Fruit fly (Drosophila melanogaster) whole organism, embryonic: ENCODE measurements around the gene Srp19.

Source experiments
- Bdp1 ChIP-seq: fragments of 200-800 bp; sonication (Bioruptor generic); optimal IDR thresholded peaks from 3 replicates; lab custom pipeline; 2016; ENCODE audit warnings: missing biosample characterization, missing genetic modification characterization
- CG11560 ChIP-seq: fragments of 200-800 bp; sonication (Bioruptor generic); IDR thresholded peaks from 3 replicates; pipeline ENCODE4 v1.3.6; 2022; ENCODE audit warnings: missing biosample characterization, missing genetic modification characterization
- CG1233 ChIP-seq: fragments of 200-800 bp; sonication (Bioruptor generic); optimal IDR thresholded peaks from 4 replicates; lab custom pipeline; 2018; ENCODE audit warnings: missing biosample characterization, mild to moderate bottlenecking, missing genetic modification characterization
- CG12942 ChIP-seq: fragments of 200-800 bp; sonication (Bioruptor generic); optimal IDR thresholded peaks from 3 replicates; lab custom pipeline; 2016; ENCODE audit warnings: missing biosample characterization, missing genetic modification characterization
- CG13624 ChIP-seq: fragments of 200-800 bp; sonication (Bioruptor generic); optimal IDR thresholded peaks from 2 replicates; lab custom pipeline; 2016; ENCODE audit warnings: missing biosample characterization, missing genetic modification characterization
- CG15073 ChIP-seq: fragments of 200-800 bp; sonication (Bioruptor generic); optimal IDR thresholded peaks from 2 replicates; lab custom pipeline; 2016; ENCODE audit warnings: missing biosample characterization, missing genetic modification characterization
- CG15479 ChIP-seq: fragments of 200-800 bp; sonication (Bioruptor generic); optimal IDR thresholded peaks from 3 replicates; lab custom pipeline; 2019; ENCODE audit warnings: missing biosample characterization, mild to moderate bottlenecking, missing genetic modification characterization, moderate library complexity
- CG1603 ChIP-seq: fragments of 200-800 bp; sonication (Bioruptor generic); optimal IDR thresholded peaks from 2 replicates; lab custom pipeline; 2019; ENCODE audit warnings: missing biosample characterization, mild to moderate bottlenecking, missing genetic modification characterization, moderate library complexity
- CG17328 ChIP-seq: fragments of 200-800 bp; sonication (Bioruptor generic); IDR thresholded peaks from 2 replicates; pipeline ENCODE4 v1.3.6; 2022; ENCODE audit warnings: missing biosample characterization, missing genetic modification characterization
- CG2120 ChIP-seq: fragments of 200-800 bp; sonication (Bioruptor generic); optimal IDR thresholded peaks from 3 replicates; lab custom pipeline; 2016; ENCODE audit warnings: missing biosample characterization, missing genetic modification characterization
- CG31365 ChIP-seq: fragments of 200-800 bp; sonication (Bioruptor generic); optimal IDR thresholded peaks from 2 replicates; lab custom pipeline; 2018; ENCODE audit warnings: missing biosample characterization, mild to moderate bottlenecking, missing genetic modification characterization
- CG31441 ChIP-seq: fragments of 200-800 bp; sonication (Bioruptor generic); IDR thresholded peaks from 2 replicates; pipeline ENCODE4 v1.3.6; 2022; ENCODE audit warnings: missing biosample characterization, missing genetic modification characterization
- CG4360 ChIP-seq: fragments of 200-800 bp; sonication (Bioruptor generic); IDR thresholded peaks from 2 replicates; pipeline ENCODE4 v1.3.6; 2022; ENCODE audit warnings: missing biosample characterization, missing genetic modification characterization
- CG6175 ChIP-seq: fragments of 200-800 bp; sonication (Bioruptor generic); IDR thresholded peaks from 3 replicates; pipeline ENCODE4 v1.3.6; 2022; ENCODE audit warnings: missing biosample characterization, missing genetic modification characterization
- CG7556 ChIP-seq: fragments of 200-800 bp; sonication (Bioruptor generic); optimal IDR thresholded peaks from 2 replicates; lab custom pipeline; 2017; ENCODE audit warnings: missing biosample characterization, mild to moderate bottlenecking, missing genetic modification characterization
- CG8089 ChIP-seq: fragments of 200-800 bp; sonication (Bioruptor generic); optimal IDR thresholded peaks from 3 replicates; lab custom pipeline; 2016; ENCODE audit warnings: missing biosample characterization, missing genetic modification characterization
- CG9609 ChIP-seq: fragments of 200-800 bp; sonication (Bioruptor generic); optimal IDR thresholded peaks from 3 replicates; lab custom pipeline; 2016; ENCODE audit warnings: missing biosample characterization, missing genetic modification characterization
- Camta ChIP-seq: fragments of 200-800 bp; sonication (Bioruptor generic); optimal IDR thresholded peaks from 2 replicates; lab custom pipeline; 2016; ENCODE audit warnings: missing biosample characterization, missing genetic modification characterization
- Dbx ChIP-seq: fragments of 200-800 bp; sonication (Bioruptor generic); IDR thresholded peaks from 3 replicates; pipeline ENCODE4 v1.3.6; 2022; ENCODE audit warnings: missing biosample characterization, missing genetic modification characterization
- Dfd ChIP-seq, 2 experiments: fragments of >200 bp; optimal IDR thresholded peaks; 2 replicates each; lab custom pipeline; 2017; ENCODE audit warnings: missing biosample characterization in 2 of 2, missing genetic modification characterization in 2 of 2
- E2f2 ChIP-seq: fragments of 200-800 bp; sonication (Bioruptor generic); IDR thresholded peaks from 2 replicates; pipeline ENCODE4 v1.3.6; 2022; ENCODE audit warnings: missing biosample characterization, missing genetic modification characterization
- Eip74EF ChIP-seq, 2 experiments: fragments of 200-800 bp in 1 of 2; fragments of >200 bp in 1 of 2; sonication (Bioruptor generic) in 1 of 2; optimal IDR thresholded peaks; 2 replicates each; lab custom pipeline; 2017 to 2019; ENCODE audit warnings: missing biosample characterization in 2 of 2, missing genetic modification characterization in 2 of 2, mild to moderate bottlenecking in 1 of 2, moderate library complexity in 1 of 2
- Ets97D ChIP-seq: fragments of 200-800 bp; sonication (Bioruptor generic); optimal IDR thresholded peaks from 3 replicates; lab custom pipeline; 2016; ENCODE audit warnings: missing biosample characterization, missing genetic modification characterization
- Hmx ChIP-seq: fragments of 200-800 bp; sonication (Bioruptor generic); optimal IDR thresholded peaks from 2 replicates; lab custom pipeline; 2016; ENCODE audit warnings: missing biosample characterization, missing genetic modification characterization
- Lim3 ChIP-seq: fragments of 200-800 bp; sonication (Bioruptor generic); IDR thresholded peaks from 2 replicates; pipeline ENCODE4 v1.3.6; 2022; ENCODE audit warnings: missing biosample characterization, missing genetic modification characterization
- Med ChIP-seq: fragments of 200-800 bp; sonication (Bioruptor generic); peaks from one replicate; lab custom pipeline; 2016; ENCODE audit warnings: missing biosample characterization, missing genetic modification characterization, mild to moderate bottlenecking, inconsistent platforms, moderate library complexity
- Opbp ChIP-seq: fragments of 200-800 bp; sonication (Bioruptor generic); IDR thresholded peaks from 3 replicates; pipeline ENCODE4 v1.3.6; 2022; ENCODE audit warnings: missing biosample characterization, missing genetic modification characterization; ENCODE audit not compliant: partially characterized antibody
- Tbp ChIP-seq: fragments of >200 bp; optimal IDR thresholded peaks from 2 replicates; lab custom pipeline; 2018; ENCODE audit warnings: missing biosample characterization, missing genetic modification characterization
- corto ChIP-seq: fragments of 200-800 bp; sonication (Bioruptor generic); optimal IDR thresholded peaks from 2 replicates; lab custom pipeline; 2016; ENCODE audit warnings: missing biosample characterization, mild to moderate bottlenecking, missing genetic modification characterization, moderate library complexity
- crc ChIP-seq: fragments of 200-800 bp; sonication (Bioruptor generic); optimal IDR thresholded peaks from 2 replicates; lab custom pipeline; 2016; ENCODE audit warnings: missing biosample characterization, missing genetic modification characterization
- crol ChIP-seq: fragments of 200-800 bp; sonication (Bioruptor generic); IDR thresholded peaks from 2 replicates; pipeline ENCODE4 v1.3.6; 2022; ENCODE audit warnings: missing biosample characterization, missing genetic modification characterization
- da ChIP-seq: fragments of 200-800 bp; sonication (Bioruptor generic); optimal IDR thresholded peaks from 2 replicates; lab custom pipeline; 2016; ENCODE audit warnings: missing biosample characterization, missing genetic modification characterization
- dpn ChIP-seq, 2 experiments: fragments of 200-800 bp; sonication (Bioruptor generic); optimal IDR thresholded peaks; 3 replicates each; lab custom pipeline; 2016; ENCODE audit warnings: missing biosample characterization in 2 of 2, missing genetic modification characterization in 2 of 2
- emc ChIP-seq: fragments of 200-800 bp; sonication (Bioruptor generic); optimal IDR thresholded peaks from 2 replicates; lab custom pipeline; 2016; ENCODE audit warnings: missing biosample characterization, missing genetic modification characterization
- fd64A ChIP-seq: fragments of 200-800 bp; sonication (Bioruptor generic); optimal IDR thresholded peaks from 3 replicates; lab custom pipeline; 2018; ENCODE audit warnings: missing biosample characterization, mild to moderate bottlenecking, missing genetic modification characterization
- fru ChIP-seq: fragments of >200 bp; optimal IDR thresholded peaks from 2 replicates; lab custom pipeline; 2017
- gcm ChIP-seq: fragments of 200-800 bp; sonication (Bioruptor generic); optimal IDR thresholded peaks from 2 replicates; lab custom pipeline; 2019; ENCODE audit warnings: missing biosample characterization, mild to moderate bottlenecking, missing genetic modification characterization, moderate library complexity
- gem ChIP-seq: fragments of 200-800 bp; sonication (Bioruptor generic); optimal IDR thresholded peaks from 2 replicates; lab custom pipeline; 2019; ENCODE audit warnings: missing biosample characterization, mild to moderate bottlenecking, missing genetic modification characterization, moderate library complexity
- inv ChIP-seq: fragments of 200-800 bp; sonication (Bioruptor generic); IDR thresholded peaks from 2 replicates; pipeline ENCODE4 v1.3.6; 2022; ENCODE audit warnings: missing biosample characterization, missing genetic modification characterization; ENCODE audit not compliant: partially characterized antibody
- kah ChIP-seq: fragments of 200-800 bp; sonication (Bioruptor generic); optimal IDR thresholded peaks from 2 replicates; lab custom pipeline; 2018; ENCODE audit warnings: missing biosample characterization, mild to moderate bottlenecking, missing genetic modification characterization
- ken ChIP-seq: fragments of 200-800 bp; sonication (Bioruptor generic); IDR thresholded peaks from 3 replicates; pipeline ENCODE4 v1.3.6; 2022; ENCODE audit warnings: missing biosample characterization, missing genetic modification characterization
- lbe ChIP-seq: fragments of 200-800 bp; sonication (Bioruptor generic); optimal IDR thresholded peaks from 2 replicates; lab custom pipeline; 2016; ENCODE audit warnings: missing biosample characterization, mild to moderate bottlenecking, missing genetic modification characterization
- lola ChIP-seq, 3 experiments: fragments of >200 bp in 2 of 3; fragments of 200-800 bp in 1 of 3; sonication (Bioruptor generic) in 1 of 3; optimal IDR thresholded peaks; 2 replicates each; lab custom pipeline; 2017 to 2019; ENCODE audit warnings: missing biosample characterization in 3 of 3, missing genetic modification characterization in 3 of 3, mild to moderate bottlenecking in 1 of 3, moderate library complexity in 1 of 3
- row ChIP-seq: fragments of 200-800 bp; sonication (Bioruptor generic); IDR thresholded peaks from 3 replicates; pipeline ENCODE4 v1.3.6; 2022; ENCODE audit warnings: missing biosample characterization, missing genetic modification characterization
- sd ChIP-seq: fragments of 200-800 bp; sonication (Bioruptor generic); optimal IDR thresholded peaks from 3 replicates; lab custom pipeline; 2018; ENCODE audit warnings: missing biosample characterization, mild to moderate bottlenecking, missing genetic modification characterization, moderate library complexity
- shn ChIP-seq: fragments of 200-800 bp; sonication (Bioruptor generic); optimal IDR thresholded peaks from 3 replicates; lab custom pipeline; 2016; ENCODE audit warnings: missing biosample characterization, missing genetic modification characterization
- sr ChIP-seq: fragments of 200-800 bp; sonication (Bioruptor generic); IDR thresholded peaks from 3 replicates; pipeline ENCODE4 v1.3.6; 2022; ENCODE audit warnings: missing biosample characterization, missing genetic modification characterization
- unpg ChIP-seq: fragments of 200-800 bp; sonication (Bioruptor generic); optimal IDR thresholded peaks from 3 replicates; lab custom pipeline; 2018; ENCODE audit warnings: missing biosample characterization, mild to moderate bottlenecking, missing genetic modification characterization, moderate library complexity
- vnd ChIP-seq: fragments of 200-800 bp; sonication (Bioruptor generic); IDR thresholded peaks from 3 replicates; pipeline ENCODE4 v1.3.6; 2022; ENCODE audit warnings: missing biosample characterization, missing genetic modification characterization; ENCODE audit not compliant: partially characterized antibody

Srp19 gene

DNA sequence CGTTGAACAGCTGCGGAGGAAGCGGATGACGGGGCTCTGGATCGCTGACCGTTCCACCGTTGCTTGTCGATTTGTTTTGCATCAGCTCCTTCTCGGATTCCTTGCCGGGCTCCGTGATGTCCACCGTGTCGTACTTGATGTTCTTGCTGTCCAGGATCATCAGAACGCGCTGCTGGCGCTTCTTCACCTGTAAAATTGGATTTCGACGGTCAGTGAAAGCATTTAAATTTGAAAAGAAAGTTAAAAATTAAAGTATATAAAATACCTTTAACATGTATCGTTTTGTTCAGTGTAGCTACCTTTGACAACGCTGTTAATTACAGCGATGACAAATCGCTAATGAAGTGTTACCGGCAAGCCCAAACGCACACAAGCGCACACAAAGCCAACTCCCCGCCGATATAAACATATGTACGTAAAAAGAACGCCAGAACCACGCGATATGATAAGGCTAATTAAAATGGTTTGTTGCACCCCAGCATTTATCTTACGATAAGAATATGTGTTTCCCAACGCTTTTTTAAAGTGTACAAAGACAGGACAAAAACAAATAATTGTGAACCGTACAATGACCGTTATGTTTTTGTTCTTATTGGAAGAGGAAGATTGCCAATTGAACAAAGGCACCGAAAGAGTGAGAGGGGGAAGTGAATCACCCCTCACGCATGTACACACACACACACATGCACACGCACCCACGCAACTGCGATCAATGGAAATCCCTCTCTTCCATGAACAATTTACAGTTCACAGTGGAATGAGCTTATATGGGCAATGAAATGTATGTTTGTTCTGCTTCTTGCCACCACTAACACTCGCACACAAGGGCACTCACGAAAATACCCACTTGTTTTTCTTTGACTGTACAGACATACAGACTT lies 20.2 kb upstream of the Srp19 start (continued):
- TF ChIP-seq CG31441 (GFP tag; lab: Robert Waterston, UW) (peak; percentile 42), CG31365 (tag; lab: Kevin White, UChicago) (no peak), CG2120 (GFP tag; lab: Kevin White, UChicago) (peak; percentile 59), kah (peak; percentile 98), Ets97D (peak; percentile 1), CG1233 (GFP tag; lab: Kevin White, UChicago) (no peak), Hmx (GFP tag; lab: Kevin White, UChicago) (no peak), Eip74EF (GFP tag; optimal IDR thresholded peaks at IDR 0.05; lab: Kevin White, UChicago) (no peak), Dbx (GFP tag; lab: Robert Waterston, UW) (0 out of 3 replicates have a peak, but pooled peaks have one; percentile 5), fd64A (no peak), Bdp1 (GFP tag; lab: Kevin White, UChicago) (no peak), CG17328 (GFP tag; lab: Robert Waterston, UW) (peak; percentile 33; the same call in 1 of the 2 replicates), Camta (GFP tag; lab: Kevin White, UChicago) (peak; percentile 22), shn (GFP tag; lab: Kevin White, UChicago) (no peak), Lim3 (no peak), inv (GFP tag; lab: Robert Waterston, UW) (no peak), unpg (GFP tag; lab: Kevin White, UChicago) (peak; percentile 59), corto (GFP tag; lab: Kevin White, UChicago) (no peak), emc (GFP tag; lab: Kevin White, UChicago) (no peak), Dfd (GFP tag; optimal IDR thresholded peaks at IDR 0.05; lab: Kevin White, UChicago) (no peak), CG4360 (GFP tag; lab: Robert Waterston, UW) (no peak), E2f2 (peak; percentile 24; the same call in 1 of the 2 replicates), CG12942 (GFP tag; lab: Kevin White, UChicago) (peak; percentile 26), da (GFP tag; lab: Kevin White, UChicago) (no peak), lola (GFP tag; optimal IDR thresholded peaks at IDR 0.05; lab: Kevin White, UChicago) (no peak), sr (peak; percentile 94; the same call in 2 of the 3 replicates), CG11560 (tag; lab: Robert Waterston, UW) (no peak), CG6175 (GFP tag; lab: Robert Waterston, UW) (no peak), vnd (GFP tag; lab: Robert Waterston, UW) (0 out of 3 replicates have a peak, but pooled peaks have one; percentile 28), lbe (GFP tag; lab: Kevin White, UChicago) (peak; percentile 30), CG1603 (tag; lab: Kevin White, UChicago) (peak; percentile 12), sd (tag; lab: Kevin White, UChicago) (peak; percentile 86), Med (GFP tag; lab: Kevin White, UChicago) (peak; percentile 90), CG15479 (GFP tag; lab: Kevin White, UChicago) (peak; percentile 6), Tbp (GFP tag; lab: Kevin White, UChicago) (no peak), crc (GFP tag; lab: Kevin White, UChicago) (no peak), CG9609 (GFP tag; lab: Kevin White, UChicago) (no peak), CG15073 (GFP tag; lab: Kevin White, UChicago) (no peak), CG8089 (GFP tag; lab: Kevin White, UChicago) (no peak), row (GFP tag; lab: Robert Waterston, UW) (peak; percentile 15; the same call in 1 of the 3 replicates), ken (GFP tag; lab: Robert Waterston, UW) (no peak), crol (GFP tag; lab: Robert Waterston, UW) (peak; percentile 86; the same call in 1 of the 2 replicates), gcm (GFP tag; lab: Kevin White, UChicago) (peak; percentile 5), dpn (GFP tag; optimal IDR thresholded peaks at IDR 0.05; lab: Kevin White, UChicago) (peak; percentile 7 to 18), gem (tag; lab: Kevin White, UChicago) (peak; percentile 58), CG7556 (GFP tag; lab: Kevin White, UChicago) (peak; percentile 22), CG13624 (GFP tag; lab: Kevin White, UChicago) (no peak), fru (no peak), Opbp (GFP tag; lab: Robert Waterston, UW) (no peak)
